Worm (Caenorhabditis elegans): ENCODE results near the gene C27F2.9.

DNA sequence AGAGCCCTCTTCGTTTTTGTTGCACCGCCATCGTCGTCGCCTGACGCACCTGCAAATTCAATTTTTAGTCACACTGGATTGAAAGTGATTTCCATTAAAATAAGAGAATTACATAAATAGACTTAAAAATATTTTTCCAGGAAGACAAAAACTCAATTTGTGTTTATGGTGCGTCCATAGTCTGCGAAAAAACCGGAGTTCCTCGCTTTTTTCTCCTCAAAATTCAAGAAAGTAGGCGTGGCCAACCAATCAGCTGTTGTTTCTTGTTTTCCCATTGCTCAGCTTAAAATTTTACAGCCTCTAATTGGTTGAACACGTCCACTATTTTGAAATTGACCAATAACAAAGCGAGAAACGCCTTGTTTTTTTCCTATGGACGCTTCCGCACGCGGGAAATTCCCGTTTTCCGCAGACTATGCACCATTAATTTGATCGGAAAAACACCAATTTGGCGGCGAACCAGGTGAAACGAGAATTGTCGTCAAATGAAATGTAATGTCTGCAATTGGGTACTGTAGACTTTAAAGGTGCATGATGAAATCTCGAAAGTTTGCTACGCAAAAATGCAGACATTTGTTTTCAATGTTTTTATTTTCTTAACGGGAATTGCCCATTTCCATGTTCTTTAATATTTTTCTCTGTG lies 21.7 kb upstream of the C27F2.9 start, which contains the start of gene C27F2.7:
- TF ChIP-seq elt-3 (tag; optimal IDR thresholded peaks at IDR 0.05) (no peak), nhr-12 (tag; optimal IDR thresholded peaks at IDR 0.05) (no peak), lsy-2 (tag; optimal IDR thresholded peaks at IDR 0.05) (no peak)
